Fruit fly (Drosophila melanogaster) whole organism, embryonic: ENCODE results near the gene AOX4.
A peak's percentile ranks its signal among the peaks of the same experiment; 100 is the strongest.

Source experiments
- Aef1 ChIP-seq: fragments of 200-800 bp; sonication (Bioruptor generic); IDR thresholded peaks from 3 replicates; pipeline ENCODE4 v1.3.6; 2022; ENCODE audit warnings: missing biosample characterization, missing genetic modification characterization
- Blimp-1 ChIP-seq: fragments of 200-800 bp; sonication (Bioruptor generic); optimal IDR thresholded peaks from 3 replicates; lab custom pipeline; 2018; ENCODE audit warnings: missing biosample characterization, missing genetic modification characterization, mild to moderate bottlenecking, moderate library complexity, missing genetic modification reagents
- CG10979 ChIP-seq: fragments of 200-800 bp; sonication (Bioruptor generic); optimal IDR thresholded peaks from 2 replicates; lab custom pipeline; 2018; ENCODE audit warnings: missing biosample characterization, mild to moderate bottlenecking, missing genetic modification characterization, moderate library complexity
- CG11456 ChIP-seq: fragments of 200-800 bp; sonication (Bioruptor generic); IDR thresholded peaks from 3 replicates; pipeline ENCODE4 v1.3.6; 2022; ENCODE audit warnings: missing biosample characterization, missing genetic modification characterization
- CG11504 ChIP-seq: fragments of 200-800 bp; sonication (Bioruptor generic); optimal IDR thresholded peaks from 3 replicates; lab custom pipeline; 2019; ENCODE audit warnings: missing biosample characterization, mild to moderate bottlenecking, missing genetic modification characterization, moderate library complexity
- CG12391 ChIP-seq: fragments of 200-800 bp; sonication (Bioruptor generic); optimal IDR thresholded peaks from 3 replicates; lab custom pipeline; 2018; ENCODE audit warnings: missing biosample characterization, mild to moderate bottlenecking, missing genetic modification characterization, moderate library complexity
- CG13624 ChIP-seq: fragments of 200-800 bp; sonication (Bioruptor generic); optimal IDR thresholded peaks from 2 replicates; lab custom pipeline; 2016; ENCODE audit warnings: missing biosample characterization, missing genetic modification characterization
- CG14710 ChIP-seq: fragments of 200-800 bp; sonication (Bioruptor generic); optimal IDR thresholded peaks from 3 replicates; lab custom pipeline; 2019; ENCODE audit warnings: missing biosample characterization, mild to moderate bottlenecking, missing genetic modification characterization, moderate library complexity
- CG15269 ChIP-seq: fragments of 200-800 bp; sonication (Bioruptor generic); optimal IDR thresholded peaks from 2 replicates; lab custom pipeline; 2018; ENCODE audit warnings: missing biosample characterization, mild to moderate bottlenecking, missing genetic modification characterization, moderate library complexity
- CG17829 ChIP-seq: fragments of 200-800 bp; optimal IDR thresholded peaks from 2 replicates; lab custom pipeline; 2019; ENCODE audit warnings: missing biosample characterization, mild to moderate bottlenecking, missing genetic modification characterization, moderate library complexity
- CG18599 ChIP-seq: fragments of 200-800 bp; sonication (Bioruptor generic); optimal IDR thresholded peaks from 3 replicates; lab custom pipeline; 2017; ENCODE audit warnings: missing biosample characterization, missing genetic modification characterization, mild to moderate bottlenecking, moderate library complexity, missing genetic modification reagents
- CG2120 ChIP-seq: fragments of 200-800 bp; sonication (Bioruptor generic); optimal IDR thresholded peaks from 3 replicates; lab custom pipeline; 2016; ENCODE audit warnings: missing biosample characterization, missing genetic modification characterization
- CG31365 ChIP-seq: fragments of 200-800 bp; sonication (Bioruptor generic); optimal IDR thresholded peaks from 2 replicates; lab custom pipeline; 2018; ENCODE audit warnings: missing biosample characterization, mild to moderate bottlenecking, missing genetic modification characterization
- CG3407 ChIP-seq: fragments of 200-800 bp; sonication (Bioruptor generic); optimal IDR thresholded peaks from 2 replicates; lab custom pipeline; 2018; ENCODE audit warnings: missing biosample characterization, mild to moderate bottlenecking, missing genetic modification characterization
- CG34422 ChIP-seq: fragments of 200-800 bp; sonication (Bioruptor generic); IDR thresholded peaks from 3 replicates; pipeline ENCODE4 v1.3.6; 2022; ENCODE audit warnings: missing biosample characterization, missing genetic modification characterization
- CG6254 ChIP-seq: fragments of 200-800 bp; sonication (Bioruptor generic); optimal IDR thresholded peaks from 3 replicates; lab custom pipeline; 2017; ENCODE audit warnings: mild to moderate bottlenecking, missing biosample characterization, missing genetic modification reagents, missing genetic modification characterization
- CG6654 ChIP-seq: fragments of 200-800 bp; sonication (Bioruptor generic); optimal IDR thresholded peaks from 2 replicates; lab custom pipeline; 2017; ENCODE audit warnings: missing biosample characterization, mild to moderate bottlenecking, missing genetic modification characterization
- CG6791 ChIP-seq: fragments of 200-800 bp; sonication (Bioruptor generic); IDR thresholded peaks from 3 replicates; pipeline ENCODE4 v1.3.6; 2022; ENCODE audit warnings: missing biosample characterization, missing genetic modification characterization; ENCODE audit not compliant: partially characterized antibody
- CG6854 ChIP-seq: fragments of 200-800 bp; sonication (Bioruptor generic); optimal IDR thresholded peaks from 3 replicates; lab custom pipeline; 2017; ENCODE audit warnings: missing biosample characterization, mild to moderate bottlenecking, missing genetic modification characterization
- CG7839 ChIP-seq: fragments of 200-800 bp; sonication (Bioruptor generic); optimal IDR thresholded peaks from 3 replicates; lab custom pipeline; 2018; ENCODE audit warnings: missing biosample characterization, mild to moderate bottlenecking, missing genetic modification characterization, moderate library complexity
- CG8388 ChIP-seq: fragments of 200-800 bp; sonication (Bioruptor generic); optimal IDR thresholded peaks from 2 replicates; lab custom pipeline; 2019; ENCODE audit warnings: missing biosample characterization, mild to moderate bottlenecking, missing genetic modification characterization, moderate library complexity
- CG9437 ChIP-seq: fragments of 200-800 bp; sonication (Bioruptor generic); optimal IDR thresholded peaks from 2 replicates; lab custom pipeline; 2018; ENCODE audit warnings: missing biosample characterization, mild to moderate bottlenecking, missing genetic modification characterization
- Dll ChIP-seq: fragments of 200-800 bp; sonication (Bioruptor generic); IDR thresholded peaks from 4 replicates; pipeline ENCODE4 v1.3.6; 2022; ENCODE audit warnings: missing biosample characterization, missing genetic modification characterization; ENCODE audit not compliant: partially characterized antibody
- Drgx ChIP-seq: fragments of 200-800 bp; sonication (Bioruptor generic); IDR thresholded peaks from 2 replicates; pipeline ENCODE4 v1.3.6; 2022; ENCODE audit warnings: missing biosample characterization, missing genetic modification characterization
- Hr51 ChIP-seq, 2 experiments: fragments of 200-800 bp; sonication (Bioruptor generic); optimal IDR thresholded peaks; 2 replicates in 1 of 2; 3 replicates in 1 of 2; lab custom pipeline; 2016 to 2018; ENCODE audit warnings: missing biosample characterization in 2 of 2, missing genetic modification characterization in 2 of 2, mild to moderate bottlenecking in 1 of 2, moderate library complexity in 1 of 2
- Hr78 ChIP-seq, 2 experiments: fragments of 200-800 bp in 1 of 2; fragments of >200 bp in 1 of 2; sonication (Bioruptor generic) in 1 of 2; optimal IDR thresholded peaks; 2 replicates each; lab custom pipeline; 2017 to 2019; ENCODE audit warnings: missing biosample characterization in 2 of 2, missing genetic modification characterization in 2 of 2, mild to moderate bottlenecking in 1 of 2, moderate library complexity in 1 of 2
- Pdp1 ChIP-seq, 2 experiments: fragments of 200-800 bp; sonication (Bioruptor generic); optimal IDR thresholded peaks; 3 replicates each; lab custom pipeline; 2016; ENCODE audit warnings: missing biosample characterization in 2 of 2, missing genetic modification characterization in 2 of 2, mild to moderate bottlenecking in 1 of 2, moderate library complexity in 1 of 2
- Poxn ChIP-seq: fragments of 200-800 bp; sonication (Bioruptor generic); IDR thresholded peaks from 2 replicates; pipeline ENCODE4 v1.3.6; 2022; ENCODE audit warnings: missing biosample characterization, missing genetic modification characterization
- Six4 ChIP-seq: fragments of 200-800 bp; sonication (Bioruptor generic); optimal IDR thresholded peaks from 2 replicates; lab custom pipeline; 2016; ENCODE audit warnings: missing biosample characterization, missing genetic modification characterization
- Sox102F ChIP-seq: fragments of 200-800 bp; sonication (Bioruptor generic); optimal IDR thresholded peaks from 2 replicates; lab custom pipeline; 2018; ENCODE audit warnings: missing biosample characterization, mild to moderate bottlenecking, missing genetic modification characterization, moderate library complexity
- Xrp1 ChIP-seq: fragments of 200-800 bp; sonication (Bioruptor generic); IDR thresholded peaks from 2 replicates; pipeline ENCODE4 v1.3.6; 2022; ENCODE audit warnings: missing biosample characterization, missing genetic modification characterization
- ac ChIP-seq: fragments of 200-800 bp; sonication (Bioruptor generic); optimal IDR thresholded peaks from 3 replicates; lab custom pipeline; 2017; ENCODE audit warnings: missing biosample characterization, mild to moderate bottlenecking, missing genetic modification characterization
- bsh ChIP-seq, 2 experiments: fragments of 200-800 bp; sonication (Bioruptor generic); optimal IDR thresholded peaks; 2 replicates each; lab custom pipeline; 2017 to 2018; ENCODE audit warnings: mild to moderate bottlenecking in 2 of 2, missing biosample characterization in 2 of 2, missing genetic modification characterization in 2 of 2, moderate library complexity in 1 of 2
- cad ChIP-seq: fragments of >200 bp; optimal IDR thresholded peaks from 2 replicates; lab custom pipeline; 2017; ENCODE audit warnings: missing biosample characterization, missing genetic modification characterization
- dpn ChIP-seq, 2 experiments: fragments of 200-800 bp; sonication (Bioruptor generic); optimal IDR thresholded peaks; 3 replicates each; lab custom pipeline; 2016; ENCODE audit warnings: missing biosample characterization in 2 of 2, missing genetic modification characterization in 2 of 2
- eyg ChIP-seq: fragments of 200-800 bp; sonication (Bioruptor generic); optimal IDR thresholded peaks from 3 replicates; lab custom pipeline; 2016; ENCODE audit warnings: missing biosample characterization, missing genetic modification characterization
- fu2 ChIP-seq: fragments of 200-800 bp; sonication (Bioruptor generic); optimal IDR thresholded peaks from 2 replicates; lab custom pipeline; 2016; ENCODE audit warnings: missing biosample characterization, missing genetic modification characterization
- gem ChIP-seq: fragments of 200-800 bp; sonication (Bioruptor generic); optimal IDR thresholded peaks from 2 replicates; lab custom pipeline; 2019; ENCODE audit warnings: missing biosample characterization, mild to moderate bottlenecking, missing genetic modification characterization, moderate library complexity
- gfzf ChIP-seq: fragments of 200-800 bp; sonication (Bioruptor generic); optimal IDR thresholded peaks from 2 replicates; lab custom pipeline; 2016; ENCODE audit warnings: missing biosample characterization, mild to moderate bottlenecking, missing genetic modification characterization, moderate library complexity
- jing ChIP-seq: fragments of 200-800 bp; sonication (Bioruptor generic); optimal IDR thresholded peaks from 2 replicates; lab custom pipeline; 2018; ENCODE audit warnings: missing biosample characterization, mild to moderate bottlenecking, missing genetic modification characterization
- mirr ChIP-seq: fragments of 200-800 bp; sonication (Bioruptor generic); optimal IDR thresholded peaks from 3 replicates; lab custom pipeline; 2018; ENCODE audit warnings: missing biosample characterization, mild to moderate bottlenecking, missing genetic modification characterization
- pfk ChIP-seq: fragments of 200-800 bp; sonication (Bioruptor generic); optimal IDR thresholded peaks from 2 replicates; lab custom pipeline; 2018; ENCODE audit warnings: missing biosample characterization, mild to moderate bottlenecking, missing genetic modification characterization, moderate library complexity
- phol ChIP-seq: fragments of 200-800 bp; sonication (Bioruptor generic); optimal IDR thresholded peaks from 3 replicates; lab custom pipeline; 2018; ENCODE audit warnings: missing biosample characterization, mild to moderate bottlenecking, missing genetic modification characterization, moderate library complexity
- schlank ChIP-seq: fragments of 200-800 bp; sonication (Bioruptor generic); optimal IDR thresholded peaks from 2 replicates; lab custom pipeline; 2018; ENCODE audit warnings: missing biosample characterization, mild to moderate bottlenecking, missing genetic modification characterization
- sd ChIP-seq: fragments of 200-800 bp; sonication (Bioruptor generic); optimal IDR thresholded peaks from 3 replicates; lab custom pipeline; 2018; ENCODE audit warnings: missing biosample characterization, mild to moderate bottlenecking, missing genetic modification characterization, moderate library complexity
- slp2 ChIP-seq: fragments of 200-800 bp; sonication (Bioruptor generic); optimal IDR thresholded peaks from 2 replicates; lab custom pipeline; 2016; ENCODE audit warnings: missing biosample characterization, missing genetic modification characterization
- sug ChIP-seq: fragments of 200-800 bp; optimal IDR thresholded peaks from 2 replicates; lab custom pipeline; 2019; ENCODE audit warnings: missing biosample characterization, mild to moderate bottlenecking, missing genetic modification characterization, moderate library complexity
- tup ChIP-seq: fragments of 200-800 bp; sonication (Bioruptor generic); optimal IDR thresholded peaks from 2 replicates; lab custom pipeline; 2016; ENCODE audit warnings: missing biosample characterization, mild to moderate bottlenecking, missing genetic modification characterization, moderate library complexity
- unpg ChIP-seq: fragments of 200-800 bp; sonication (Bioruptor generic); optimal IDR thresholded peaks from 3 replicates; lab custom pipeline; 2018; ENCODE audit warnings: missing biosample characterization, mild to moderate bottlenecking, missing genetic modification characterization, moderate library complexity
- wor ChIP-seq: fragments of 200-800 bp; sonication (Bioruptor generic); IDR thresholded peaks from 2 replicates; pipeline ENCODE4 v1.3.6; 2022; ENCODE audit warnings: missing biosample characterization, missing genetic modification characterization

The AOX4 gene

DNA sequence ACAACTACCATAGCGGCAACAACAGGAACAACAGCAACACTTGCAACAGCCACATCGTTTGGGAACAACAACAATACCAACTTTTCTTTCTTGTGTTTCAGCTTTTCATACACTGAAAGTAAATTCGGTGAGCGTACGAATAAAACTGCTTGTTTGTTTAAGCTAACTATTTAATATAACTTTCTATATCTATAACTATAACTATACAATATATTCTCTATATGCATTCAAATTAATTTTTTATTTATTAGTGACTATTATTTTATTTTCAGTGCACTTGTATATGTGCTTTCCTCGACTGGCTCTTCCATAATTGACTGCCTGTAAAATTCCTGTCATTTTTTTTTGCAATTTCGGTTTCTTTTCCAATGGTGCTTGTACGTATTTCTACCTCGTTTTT is 14.3 kb upstream of the AOX4 start (continued):
- TF ChIP-seq Aef1 (GFP tag; lab: Robert Waterston, UW): no peak
- TF ChIP-seq Dll (GFP tag; lab: Robert Waterston, UW): no peak
- TF ChIP-seq CG3407 (GFP tag; lab: Kevin White, UChicago): no peak
- peak; percentile 7 for TF ChIP-seq CG17829 (tag; lab: Kevin White, UChicago)
- peak; percentile 29 for TF ChIP-seq CG7839
- peak; percentile 1 for TF ChIP-seq CG14710 (tag; lab: Kevin White, UChicago)
- no peak for TF ChIP-seq wor (GFP tag; lab: Robert Waterston, UW)
- no peak for TF ChIP-seq pfk (GFP tag; lab: Kevin White, UChicago)
- no peak for TF ChIP-seq gfzf (GFP tag; lab: Kevin White, UChicago)
- TF ChIP-seq jing (GFP tag; lab: Kevin White, UChicago): no peak
- TF ChIP-seq Hr51 (GFP tag; optimal IDR thresholded peaks at IDR 0.05; lab: Kevin White, UChicago): no peak
- TF ChIP-seq CG6254 (GFP tag; lab: Kevin White, UChicago): no peak
- no peak for TF ChIP-seq CG2120 (GFP tag; lab: Kevin White, UChicago)
- no peak for TF ChIP-seq tup (GFP tag; lab: Kevin White, UChicago)
- TF ChIP-seq eyg (GFP tag; lab: Kevin White, UChicago): no peak
- TF ChIP-seq CG34422 (GFP tag; lab: Robert Waterston, UW): no peak
- peak; percentile 19 for TF ChIP-seq phol (tag; lab: Kevin White, UChicago)
- TF ChIP-seq CG9437 (GFP tag; lab: Kevin White, UChicago): no peak
- peak; percentile 9 for TF ChIP-seq Sox102F (GFP tag; lab: Kevin White, UChicago)
- TF ChIP-seq Six4 (GFP tag; lab: Kevin White, UChicago): no peak
- TF ChIP-seq CG18599 (GFP tag; lab: Kevin White, UChicago): no peak
- TF ChIP-seq mirr (GFP tag; lab: Kevin White, UChicago): no peak
- peak; percentile 15 for TF ChIP-seq CG12391
- no peak for TF ChIP-seq CG6654
- peak; percentile 23; the same call in 1 of the 2 replicates for TF ChIP-seq Xrp1 (GFP tag; lab: Robert Waterston, UW)
- TF ChIP-seq CG6854 (GFP tag; lab: Kevin White, UChicago): no peak
- peak; percentile 82 for TF ChIP-seq Drgx (GFP tag; lab: Robert Waterston, UW)
- peak; percentile 26 for TF ChIP-seq CG10979 (tag; lab: Kevin White, UChicago)
- no peak for TF ChIP-seq Hr78 (GFP tag; optimal IDR thresholded peaks at IDR 0.05; lab: Kevin White, UChicago)
- peak in 1 of 2 experiments; percentile 34 for TF ChIP-seq bsh (GFP tag; optimal IDR thresholded peaks at IDR 0.05; lab: Kevin White, UChicago)
- no peak for TF ChIP-seq CG6791 (GFP tag; lab: Robert Waterston, UW)
- peak; percentile 35 for TF ChIP-seq CG11504 (tag; lab: Kevin White, UChicago)
- TF ChIP-seq gem: peak; percentile 51
- no peak for TF ChIP-seq Poxn (GFP tag; lab: Robert Waterston, UW)
- no peak for TF ChIP-seq CG11456 (GFP tag; lab: Robert Waterston, UW)
- no peak for TF ChIP-seq Pdp1 (GFP tag; optimal IDR thresholded peaks at IDR 0.05; lab: Kevin White, UChicago)
- no peak for TF ChIP-seq dpn (GFP tag; optimal IDR thresholded peaks at IDR 0.05; lab: Kevin White, UChicago)
- no peak for TF ChIP-seq sd
- TF ChIP-seq ac (GFP tag; lab: Kevin White, UChicago): no peak
- TF ChIP-seq cad: no peak
- TF ChIP-seq CG31365 (tag; lab: Kevin White, UChicago): no peak
- no peak for TF ChIP-seq slp2 (GFP tag; lab: Kevin White, UChicago)
- no peak for TF ChIP-seq CG15269 (tag; lab: Kevin White, UChicago)
- no peak for TF ChIP-seq schlank (tag; lab: Kevin White, UChicago)
- no peak for TF ChIP-seq sug (tag; lab: Kevin White, UChicago)
- TF ChIP-seq CG8388 (GFP tag; lab: Kevin White, UChicago): peak; percentile 13
- peak; percentile 19 for TF ChIP-seq unpg
- peak; percentile 30 for TF ChIP-seq Blimp-1 (GFP tag; lab: Kevin White, UChicago)
- no peak for TF ChIP-seq fu2 (GFP tag; lab: Kevin White, UChicago)
- no peak for TF ChIP-seq CG13624 (GFP tag; lab: Kevin White, UChicago)
